Fruit fly (Drosophila melanogaster): ENCODE data around the gene Sf3b6.

DNA sequence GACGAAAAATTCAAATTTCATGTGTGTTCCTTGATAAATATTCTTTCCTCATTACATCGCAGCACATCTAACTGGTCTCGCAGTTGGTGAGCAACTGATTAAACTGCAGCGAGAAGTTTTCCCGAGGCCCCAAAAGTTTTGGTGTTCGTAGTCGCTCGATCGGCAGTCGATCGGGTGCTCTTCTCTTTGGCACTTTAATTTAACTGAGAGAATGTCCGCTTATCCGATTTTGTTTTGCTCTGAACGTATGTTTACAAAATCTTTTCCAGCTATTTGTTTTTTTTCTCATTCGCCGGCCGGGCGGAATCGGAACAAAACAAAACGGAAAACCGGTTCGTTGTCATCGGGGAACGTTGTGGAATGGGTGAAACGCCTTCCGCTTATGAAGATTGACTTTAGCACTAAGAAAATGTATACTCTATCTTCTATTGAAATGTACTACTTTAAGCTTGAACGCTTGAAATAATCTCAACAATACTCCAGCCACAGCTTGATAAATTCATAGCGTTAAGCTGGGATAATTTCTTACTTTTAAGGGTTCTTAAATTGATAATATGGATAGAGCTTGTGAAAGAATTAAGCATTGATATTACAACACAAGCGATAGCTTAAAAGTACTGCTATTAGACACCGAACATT lies 25.7 kb upstream of the Sf3b6 start:
- peak; percentile 46 for TF ChIP-seq CG16779 (tag; optimal IDR thresholded peaks at IDR 0.05)
- TF ChIP-seq CG1621 (tag; optimal IDR thresholded peaks at IDR 0.05) = peak; percentile 61
- TF ChIP-seq spab (GFP tag; optimal IDR thresholded peaks at IDR 0.05) = peak; percentile 18
- no peak for TF ChIP-seq Lpt (GFP tag; optimal IDR thresholded peaks at IDR 0.05)
- TF ChIP-seq CG6854 (GFP tag; optimal IDR thresholded peaks at IDR 0.05) = peak; percentile 68
- no peak for TF ChIP-seq Sox15 (GFP tag; optimal IDR thresholded peaks at IDR 0.05)
- no peak for TF ChIP-seq Hr39 (GFP tag; optimal IDR thresholded peaks at IDR 0.05)
